Fruit fly (Drosophila melanogaster) whole organism, pupa: ENCODE measurements around the gene CG5112.

Experiments used
- CG10348 ChIP-seq: fragments of 200-800 bp; sonication (Bioruptor generic); IDR thresholded peaks from 2 replicates; pipeline ENCODE4 v1.3.6; 2022; ENCODE audit warnings: missing biosample characterization, missing genetic modification characterization
- CG12605 ChIP-seq: fragments of 200-800 bp; sonication (Bioruptor generic); IDR thresholded peaks from 2 replicates; pipeline ENCODE4 v1.3.6; 2022; ENCODE audit warnings: missing biosample characterization, missing genetic modification characterization
- CG13204 ChIP-seq: fragments of 200-800 bp; sonication (Bioruptor generic); optimal IDR thresholded peaks from 2 replicates; lab custom pipeline; 2018; ENCODE audit warnings: missing biosample characterization, mild to moderate bottlenecking, missing genetic modification characterization, moderate library complexity
- CG14655 ChIP-seq: fragments of 200-800 bp; sonication (Bioruptor generic); optimal IDR thresholded peaks from 3 replicates; lab custom pipeline; 2017; ENCODE audit warnings: mild to moderate bottlenecking, missing biosample characterization, missing genetic modification reagents, missing genetic modification characterization
- CG15710 ChIP-seq: fragments of 200-800 bp; sonication (Bioruptor generic); optimal IDR thresholded peaks from 2 replicates; lab custom pipeline; 2018; ENCODE audit warnings: missing biosample characterization, mild to moderate bottlenecking, missing genetic modification characterization, moderate library complexity
- CG17806 ChIP-seq: fragments of 200-800 bp; sonication (Bioruptor generic); optimal IDR thresholded peaks from 2 replicates; lab custom pipeline; 2018; ENCODE audit warnings: missing biosample characterization, mild to moderate bottlenecking, missing genetic modification characterization, moderate library complexity
- CG32121 ChIP-seq: fragments of 200-800 bp; sonication (Bioruptor generic); IDR thresholded peaks from 2 replicates; pipeline ENCODE4 v1.3.6; 2022; ENCODE audit warnings: missing biosample characterization, missing genetic modification characterization
- CG34367 ChIP-seq: fragments of 200-800 bp; sonication (Bioruptor generic); optimal IDR thresholded peaks from 2 replicates; lab custom pipeline; 2018; ENCODE audit warnings: missing biosample characterization, mild to moderate bottlenecking, missing genetic modification characterization
- CG4496 ChIP-seq: fragments of 200-800 bp; sonication (Bioruptor generic); IDR thresholded peaks from 3 replicates; pipeline ENCODE4 v1.3.6; 2022; ENCODE audit warnings: missing biosample characterization, missing genetic modification characterization
- CG8159 ChIP-seq: fragments of 200-800 bp; sonication (Bioruptor generic); optimal IDR thresholded peaks from 3 replicates; lab custom pipeline; 2018; ENCODE audit warnings: missing biosample characterization, mild to moderate bottlenecking, missing genetic modification characterization, moderate library complexity
- CG8301 ChIP-seq: fragments of 200-800 bp; sonication (Bioruptor generic); optimal IDR thresholded peaks from 2 replicates; lab custom pipeline; 2018; ENCODE audit warnings: missing biosample characterization, mild to moderate bottlenecking, missing genetic modification characterization
- CG9948 ChIP-seq: fragments of 200-800 bp; sonication (Bioruptor generic); optimal IDR thresholded peaks from 2 replicates; lab custom pipeline; 2018; ENCODE audit warnings: missing biosample characterization, mild to moderate bottlenecking, missing genetic modification characterization, moderate library complexity
- D1 ChIP-seq: fragments of 200-800 bp; sonication (Bioruptor generic); optimal IDR thresholded peaks from 2 replicates; lab custom pipeline; 2018; ENCODE audit warnings: missing biosample characterization, mild to moderate bottlenecking, missing genetic modification characterization, moderate library complexity
- EcR ChIP-seq: fragments of 200-800 bp; sonication (Bioruptor generic); optimal IDR thresholded peaks from 3 replicates; lab custom pipeline; 2019; ENCODE audit warnings: missing biosample characterization, missing genetic modification characterization, mild to moderate bottlenecking, moderate library complexity, missing genetic modification reagents
- Ets98B ChIP-seq: fragments of 200-800 bp; sonication (Bioruptor generic); IDR thresholded peaks from 2 replicates; pipeline ENCODE4 v1.3.6; 2022; ENCODE audit warnings: missing biosample characterization, missing genetic modification characterization
- Pif1A ChIP-seq: fragments of 200-800 bp; sonication (Bioruptor generic); optimal IDR thresholded peaks from 3 replicates; lab custom pipeline; 2016; ENCODE audit warnings: missing biosample characterization, missing genetic modification characterization
- Pif1B ChIP-seq: fragments of 200-800 bp; sonication (Bioruptor generic); optimal IDR thresholded peaks from 3 replicates; lab custom pipeline; 2016; ENCODE audit warnings: missing biosample characterization, missing genetic modification characterization
- Snoo ChIP-seq: fragments of 200-800 bp; sonication (Bioruptor generic); optimal IDR thresholded peaks from 3 replicates; lab custom pipeline; 2017; ENCODE audit warnings: missing biosample characterization, mild to moderate bottlenecking, missing genetic modification characterization, inconsistent platforms
- fd96Ca ChIP-seq: fragments of 200-800 bp; sonication (Bioruptor generic); IDR thresholded peaks from 3 replicates; pipeline ENCODE4 v1.3.6; 2022; ENCODE audit warnings: missing biosample characterization, missing genetic modification characterization
- gl ChIP-seq: fragments of 200-800 bp; sonication (Bioruptor generic); optimal IDR thresholded peaks from 2 replicates; lab custom pipeline; 2018; ENCODE audit warnings: missing biosample characterization, mild to moderate bottlenecking, missing genetic modification characterization
- rn ChIP-seq: fragments of 200-800 bp; sonication (Bioruptor generic); IDR thresholded peaks from 2 replicates; pipeline ENCODE4 v1.3.6; 2022; ENCODE audit warnings: missing biosample characterization, missing genetic modification characterization

The CG5112 gene

DNA sequence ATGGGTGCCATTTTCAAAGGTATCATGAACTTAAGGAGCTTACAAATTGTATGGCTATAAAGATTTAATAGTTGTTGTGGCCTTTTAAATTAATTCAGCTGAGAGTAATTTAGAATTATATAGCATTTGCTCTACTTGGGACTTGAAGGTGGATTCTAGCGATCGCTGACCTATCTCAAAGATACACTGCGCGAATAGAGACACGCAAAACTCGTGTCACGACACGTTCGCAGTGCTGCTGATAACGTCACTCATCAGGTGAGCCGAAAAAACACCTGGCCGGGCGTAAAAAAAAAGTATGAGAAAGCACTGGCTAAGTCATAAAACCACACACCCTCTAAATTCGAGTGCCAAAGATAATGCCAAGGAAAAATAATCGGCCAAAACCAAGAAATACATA is 1.6 kb upstream of the CG5112 start:
- TF ChIP-seq CG13204 (GFP tag; lab: Kevin White, UChicago): no peak
- TF ChIP-seq Pif1A: no peak
- TF ChIP-seq fd96Ca (GFP tag; lab: Robert Waterston, UW): no peak
- no peak for TF ChIP-seq CG4496
- no peak for TF ChIP-seq CG9948 (tag; lab: Kevin White, UChicago)

DNA sequence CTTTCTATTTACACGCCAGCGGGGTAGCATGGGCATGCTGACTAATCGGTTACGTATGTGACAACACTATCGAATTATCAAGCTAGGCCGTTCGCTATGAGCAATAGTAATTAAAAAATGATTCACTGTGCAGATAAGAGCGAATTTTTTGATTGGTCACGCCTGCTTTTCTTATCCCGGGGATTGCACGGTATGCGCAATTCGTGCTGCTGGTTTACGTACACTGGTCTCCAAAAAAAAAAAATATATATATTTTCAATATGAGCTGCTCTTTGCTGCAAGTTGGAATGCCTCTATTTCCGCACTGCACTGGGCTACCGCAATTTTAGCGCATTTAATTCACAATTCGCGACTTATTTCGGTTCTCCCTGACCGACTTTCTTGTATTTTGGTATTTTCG is 885 bp upstream of the CG5112 start:
- peak; percentile 59 for TF ChIP-seq CG12605 (GFP tag; lab: Robert Waterston, UW)
- TF ChIP-seq D1: peak; percentile 2
- no peak for TF ChIP-seq CG13204 (GFP tag; lab: Kevin White, UChicago)
- TF ChIP-seq CG32121: peak; percentile 67
- TF ChIP-seq gl (tag; lab: Kevin White, UChicago): no peak
- TF ChIP-seq Ets98B (GFP tag; lab: Robert Waterston, UW): peak; percentile 79
- TF ChIP-seq CG15710 (tag; lab: Kevin White, UChicago): peak; percentile 15
- TF ChIP-seq CG14655 (GFP tag; lab: Kevin White, UChicago): peak; percentile 66
- TF ChIP-seq EcR (GFP tag; lab: Kevin White, UChicago): no peak
- peak; percentile 65 for TF ChIP-seq CG8301
- peak; percentile 54 for TF ChIP-seq CG9948 (tag; lab: Kevin White, UChicago)
- 0 out of 2 replicates have a peak, but pooled peaks have one; percentile 27 for TF ChIP-seq rn
- peak; percentile 70 for TF ChIP-seq Pif1A
- peak; percentile 32 for TF ChIP-seq CG8159 (tag; lab: Kevin White, UChicago)
- TF ChIP-seq CG17806: peak; percentile 9
- peak; percentile 86 for TF ChIP-seq fd96Ca (GFP tag; lab: Robert Waterston, UW)
- no peak; the same call in 1 of the 2 replicates for TF ChIP-seq CG10348 (GFP tag; lab: Robert Waterston, UW)
- TF ChIP-seq Pif1B: peak; percentile 64
- peak; percentile 28 for TF ChIP-seq Snoo (tag; lab: Kevin White, UChicago)
- TF ChIP-seq CG34367 (tag; lab: Kevin White, UChicago): peak; percentile 40
- peak; percentile 91 for TF ChIP-seq CG4496

DNA sequence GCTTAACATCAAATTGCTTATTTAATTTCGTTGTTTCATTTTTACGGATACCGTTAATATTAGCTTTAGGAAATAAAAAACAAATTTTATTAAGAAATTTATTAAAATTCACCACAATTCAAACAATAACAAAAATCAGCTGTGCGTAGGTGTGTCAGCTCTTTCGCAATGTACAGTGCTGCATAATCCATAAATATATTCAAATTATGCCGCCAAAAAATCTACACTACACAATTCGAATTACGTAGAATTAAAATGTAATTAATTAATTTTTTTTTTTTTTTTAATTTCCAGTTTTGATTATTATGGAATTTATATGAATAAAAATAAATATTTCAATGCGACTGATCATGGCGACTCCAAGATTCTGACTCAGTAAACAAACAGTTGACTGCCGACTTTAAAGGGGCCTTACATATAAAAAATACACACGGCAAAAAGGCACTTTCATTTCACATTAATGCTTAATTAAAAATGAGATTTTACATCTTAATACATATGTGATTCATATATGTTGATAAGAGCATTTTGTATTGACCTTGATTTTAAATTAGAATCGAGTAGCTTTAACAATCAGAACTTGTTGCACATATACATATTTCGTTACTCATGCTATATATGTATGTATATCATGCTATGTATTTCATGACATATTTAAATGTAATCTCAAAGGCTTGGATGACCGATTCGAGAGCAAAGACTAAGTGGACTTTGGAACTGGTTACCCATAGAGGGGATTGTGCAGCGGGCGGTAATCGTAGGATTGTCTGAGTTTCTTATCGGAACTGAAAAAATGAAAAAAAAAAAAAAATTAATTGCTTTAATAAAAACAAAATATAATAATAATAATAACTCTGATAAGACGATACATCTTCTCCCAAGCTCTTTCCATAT is 2.3 kb downstream of the CG5112 start:
- TF ChIP-seq CG17806: peak; percentile 42
- no peak for TF ChIP-seq EcR (GFP tag; lab: Kevin White, UChicago)
- TF ChIP-seq CG15710 (tag; lab: Kevin White, UChicago): no peak
- no peak for TF ChIP-seq fd96Ca (GFP tag; lab: Robert Waterston, UW)
- TF ChIP-seq Ets98B (GFP tag; lab: Robert Waterston, UW): no peak
- TF ChIP-seq CG8159 (tag; lab: Kevin White, UChicago): peak; percentile 41
- peak; percentile 33 for TF ChIP-seq Snoo (tag; lab: Kevin White, UChicago)
- no peak for TF ChIP-seq CG10348 (GFP tag; lab: Robert Waterston, UW)
- peak; percentile 4 for TF ChIP-seq CG34367 (tag; lab: Kevin White, UChicago)
- peak; percentile 82 for TF ChIP-seq gl (tag; lab: Kevin White, UChicago)
- 0 out of 2 replicates have a peak, but pooled peaks have one; percentile 25 for TF ChIP-seq CG32121
- peak; percentile 66 for TF ChIP-seq D1
- peak; percentile 38; the same call in 1 of the 2 replicates for TF ChIP-seq CG12605 (GFP tag; lab: Robert Waterston, UW)
- no peak for TF ChIP-seq rn
- TF ChIP-seq CG13204 (GFP tag; lab: Kevin White, UChicago): peak; percentile 39
- 0 out of 3 replicates have a peak, but pooled peaks have one; percentile 25 for TF ChIP-seq CG4496
- TF ChIP-seq Pif1B: peak; percentile 71
- peak; percentile 57 for TF ChIP-seq Pif1A
- TF ChIP-seq CG14655 (GFP tag; lab: Kevin White, UChicago): peak; percentile 65
- TF ChIP-seq CG9948 (tag; lab: Kevin White, UChicago): no peak
- TF ChIP-seq CG8301: peak; percentile 57

DNA sequence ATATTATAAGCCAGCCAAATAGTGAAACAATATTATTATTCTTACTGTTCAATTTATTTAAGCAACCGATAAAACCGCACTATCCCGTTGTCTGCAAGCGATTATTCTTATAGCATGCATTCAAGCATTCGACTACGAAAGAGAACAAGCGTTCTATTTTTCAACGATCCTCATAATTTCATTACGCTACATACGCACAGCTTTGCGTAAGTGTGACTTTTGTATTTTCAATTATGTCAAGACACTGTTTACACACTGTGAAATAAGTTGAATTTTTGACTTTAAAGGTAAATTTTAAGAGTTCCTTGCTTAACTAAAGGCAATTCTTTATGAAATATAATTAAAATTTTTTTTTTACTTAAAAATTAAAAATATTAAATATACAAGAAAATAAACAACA is 3.8 kb downstream of the CG5112 start, which contains the start of gene CG33494:
Gene CG33494, minus strand, starts transcription at position 90 of the 400 bp plus-strand sequence.
- TF ChIP-seq fd96Ca (GFP tag; lab: Robert Waterston, UW) (no peak), CG14655 (GFP tag; lab: Kevin White, UChicago) (no peak), rn (no peak), CG13204 (GFP tag; lab: Kevin White, UChicago) (no peak), CG12605 (GFP tag; lab: Robert Waterston, UW) (no peak), EcR (GFP tag; lab: Kevin White, UChicago) (no peak), CG9948 (tag; lab: Kevin White, UChicago) (no peak), CG34367 (tag; lab: Kevin White, UChicago) (no peak), CG4496 (no peak), CG8159 (tag; lab: Kevin White, UChicago) (no peak), CG17806 (no peak), Pif1A (no peak), CG10348 (GFP tag; lab: Robert Waterston, UW) (no peak), Ets98B (GFP tag; lab: Robert Waterston, UW) (no peak), gl (tag; lab: Kevin White, UChicago) (no peak), CG15710 (tag; lab: Kevin White, UChicago) (no peak), Pif1B (no peak), Snoo (tag; lab: Kevin White, UChicago) (no peak)

DNA sequence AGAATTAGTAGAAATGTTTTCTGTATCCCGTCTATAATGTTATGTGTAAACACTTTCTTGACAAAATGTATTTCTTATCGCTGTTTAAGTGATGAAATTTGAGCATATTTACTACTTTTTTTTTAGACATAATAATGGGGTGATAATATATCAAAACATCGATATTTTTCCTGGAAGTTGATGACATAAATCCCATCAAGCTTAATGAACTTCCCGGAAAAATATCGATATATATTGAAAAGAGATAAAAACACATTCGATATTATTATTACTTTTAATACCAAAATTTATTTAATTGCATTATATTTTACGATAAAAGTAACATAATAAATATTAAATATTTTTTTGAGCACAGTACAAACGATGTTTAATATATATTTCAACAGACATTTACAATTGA is 4.5 kb downstream of the CG5112 start:
- TF ChIP-seq CG8159 (tag; lab: Kevin White, UChicago) (no peak), CG12605 (GFP tag; lab: Robert Waterston, UW) (no peak), CG34367 (tag; lab: Kevin White, UChicago) (no peak)
